Fruit fly (Drosophila melanogaster) whole organism, wandering third instar larva: ENCODE measurements around the gene CG33253.

Experiments
- Dif ChIP-seq: fragments of 200-275, 200-300 bp; sonication (Bioruptor generic); optimal IDR thresholded peaks from 2 replicates; lab custom pipeline; 2018; ENCODE audit warnings: missing biosample characterization, missing genetic modification characterization; ENCODE audit not compliant: partially characterized antibody
- h ChIP-seq: fragments of 200-800 bp; sonication (Bioruptor generic); optimal IDR thresholded peaks from 3 replicates; lab custom pipeline; 2016; ENCODE audit warnings: missing biosample characterization, mild to moderate bottlenecking, missing genetic modification characterization
- psq ChIP-seq: fragments of 200-800 bp; sonication (Bioruptor generic); optimal IDR thresholded peaks from 3 replicates; lab custom pipeline; 2017; ENCODE audit warnings: missing biosample characterization, mild to moderate bottlenecking, missing genetic modification characterization, moderate library complexity
- sage ChIP-seq: fragments of 200-800 bp; sonication (Bioruptor generic); optimal IDR thresholded peaks from 2 replicates; lab custom pipeline; 2016; ENCODE audit warnings: missing biosample characterization, mild to moderate bottlenecking, missing genetic modification characterization

DNA sequence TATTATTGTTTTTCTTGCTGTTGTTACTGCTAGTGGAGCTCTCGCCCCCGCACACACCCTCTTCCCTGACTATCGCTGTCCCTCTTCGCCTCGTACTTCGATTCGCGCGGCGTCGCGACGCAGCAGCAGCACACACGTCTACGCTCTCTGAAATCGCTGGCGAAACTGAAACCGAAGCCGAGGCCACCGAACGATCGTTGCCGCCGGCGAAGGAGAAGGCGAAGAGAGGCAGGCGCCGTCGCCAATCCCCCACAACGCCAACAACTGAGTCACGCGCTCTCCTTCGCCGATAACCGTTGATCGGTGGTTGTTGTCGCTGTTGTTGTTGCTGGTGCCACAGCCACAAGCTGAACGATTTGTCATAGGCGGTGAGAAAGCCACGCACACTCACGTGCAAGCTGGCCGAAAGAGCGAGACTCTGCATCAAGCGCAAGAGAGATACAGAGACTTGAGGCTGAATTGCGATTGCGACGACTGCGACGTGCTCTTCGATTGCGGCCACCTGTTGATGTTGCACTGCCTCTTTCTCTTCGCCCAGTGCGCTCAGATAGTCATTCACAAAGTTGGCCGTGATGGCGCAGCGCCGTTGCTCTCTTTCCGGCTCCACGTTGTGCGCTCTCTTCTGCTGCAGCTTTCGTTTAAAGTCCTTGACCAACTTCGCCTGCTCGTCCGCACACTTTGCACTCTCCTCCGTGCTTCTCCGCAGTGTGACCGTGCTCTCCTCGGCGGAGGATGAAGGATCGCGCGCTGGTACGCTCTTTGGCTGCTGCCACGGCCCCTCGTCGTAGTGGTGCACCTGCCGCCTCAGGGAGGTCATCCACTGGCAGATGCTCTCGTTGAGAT lies 29.7 kb upstream of the CG33253 start:
- TF ChIP-seq h (GFP tag; lab: Kevin White, UChicago), result peak; percentile 57
- TF ChIP-seq psq (GFP tag; lab: Kevin White, UChicago), result no peak
- no peak for TF ChIP-seq sage
- TF ChIP-seq Dif, result peak; percentile 91
